Worm (Caenorhabditis elegans) whole organism, young adult: ENCODE measurements around the gene F55A11.8.

Source experiments
- B0035.1 ChIP-seq: sonication (generic microtip); optimal IDR thresholded peaks from 2 replicates; lab custom pipeline; 2016; ENCODE audit warnings: missing genetic modification characterization, mild to moderate bottlenecking, missing compliant biosample characterization, missing genotype, missing genetic modification reagents
- C06A6.2 ChIP-seq: fragments of 200-800 bp; sonication (Bioruptor generic); conservative IDR thresholded peaks from 2 replicates; pipeline ENCODE4 v1.3.6; 2022; ENCODE audit warnings: missing genetic modification characterization, missing compliant biosample characterization
- D2030.7 ChIP-seq: fragments of 200-800 bp; sonication (Bioruptor generic); IDR thresholded peaks from 2 replicates; pipeline ENCODE4 v1.3.6; 2022; ENCODE audit warnings: missing genetic modification reagents, missing genetic modification characterization, missing compliant biosample characterization
- F22D6.2 ChIP-seq: sonication (generic microtip); optimal IDR thresholded peaks from 2 replicates; lab custom pipeline; 2016; ENCODE audit warnings: mild to moderate bottlenecking, missing genetic modification characterization, missing compliant biosample characterization
- F33H1.4 ChIP-seq: fragments of 200-800 bp; sonication (Bioruptor generic); IDR thresholded peaks from 2 replicates; pipeline ENCODE4 v1.3.6; 2022; ENCODE audit warnings: missing genetic modification reagents, missing genetic modification characterization, missing compliant biosample characterization
- Y56A3A.18 ChIP-seq: fragments of 200-800 bp; sonication (Bioruptor generic); IDR thresholded peaks from 2 replicates; pipeline ENCODE4 v1.3.6; 2022; ENCODE audit warnings: missing genetic modification reagents, missing genetic modification characterization, missing compliant biosample characterization
- Y67H2A.10 ChIP-seq: fragments of 200-800 bp; sonication (Bioruptor generic); conservative IDR thresholded peaks from 2 replicates; pipeline ENCODE4 v1.3.6; 2022; ENCODE audit warnings: missing genetic modification reagents, missing genetic modification characterization, missing compliant biosample characterization
- Y79H2A.3 ChIP-seq: fragments of 200-800 bp; sonication (Bioruptor generic); conservative IDR thresholded peaks from 2 replicates; pipeline ENCODE4 v1.3.6; 2022; ENCODE audit warnings: missing genetic modification reagents, missing genetic modification characterization, missing compliant biosample characterization
- ZK185.1 ChIP-seq: sonication (generic microtip); optimal IDR thresholded peaks from 2 replicates; lab custom pipeline; 2016; ENCODE audit warnings: mild to moderate bottlenecking, missing genetic modification characterization, missing compliant biosample characterization; ENCODE audit not compliant: poor library complexity, severe bottlenecking
- akir-1 ChIP-seq: fragments of 200-800 bp; sonication (Bioruptor generic); optimal IDR thresholded peaks from 2 replicates; lab custom pipeline; 2018; ENCODE audit warnings: mild to moderate bottlenecking, missing genetic modification characterization, moderate library complexity, missing compliant biosample characterization
- atf-7 ChIP-seq: sonication (generic microtip); optimal IDR thresholded peaks from 2 replicates; lab custom pipeline; 2017; ENCODE audit warnings: mild to moderate bottlenecking, missing genetic modification characterization, missing compliant biosample characterization
- attf-3 ChIP-seq: fragments of 200-800 bp; sonication (Bioruptor generic); conservative IDR thresholded peaks from 2 replicates; pipeline ENCODE4 v1.3.6; 2022; ENCODE audit warnings: missing genetic modification reagents, missing genetic modification characterization, missing compliant biosample characterization
- attf-5 ChIP-seq: fragments of 200-800 bp; sonication (Bioruptor generic); optimal IDR thresholded peaks from 2 replicates; lab custom pipeline; 2018; ENCODE audit warnings: mild to moderate bottlenecking, missing genetic modification characterization, missing compliant biosample characterization
- ceh-100 ChIP-seq: fragments of 200-800 bp; sonication (Bioruptor generic); IDR thresholded peaks from 2 replicates; pipeline ENCODE4 v1.3.6; 2022; ENCODE audit warnings: missing genetic modification reagents, missing genetic modification characterization, missing compliant biosample characterization
- ceh-27 ChIP-seq: fragments of 200-800 bp; sonication (Bioruptor generic); optimal IDR thresholded peaks from 2 replicates; lab custom pipeline; 2018; ENCODE audit warnings: mild to moderate bottlenecking, missing genetic modification characterization, moderate library complexity, missing compliant biosample characterization
- chd-7 ChIP-seq: sonication (generic microtip); optimal IDR thresholded peaks from 2 replicates; lab custom pipeline; 2016; ENCODE audit warnings: mild to moderate bottlenecking, missing genetic modification characterization, moderate library complexity, missing compliant biosample characterization
- dpl-1 ChIP-seq: fragments of 150-350 bp; optimal IDR thresholded peaks from 2 replicates; lab custom pipeline; 2014; ENCODE audit warnings: missing biosample characterization, missing genetic modification reagents, missing genetic modification characterization
- efl-1 ChIP-seq: fragments of 150-350 bp; optimal IDR thresholded peaks from 2 replicates; lab custom pipeline; 2014; ENCODE audit warnings: missing biosample characterization, missing genetic modification reagents, missing genetic modification characterization
- egl-18 ChIP-seq: fragments of 200-800 bp; sonication (Bioruptor generic); IDR thresholded peaks from 2 replicates; pipeline ENCODE4 v1.3.6; 2022; ENCODE audit warnings: missing genetic modification reagents, missing genetic modification characterization, missing compliant biosample characterization
- fkh-3 ChIP-seq: sonication (generic microtip); optimal IDR thresholded peaks from 2 replicates; lab custom pipeline; 2016; ENCODE audit warnings: mild to moderate bottlenecking, missing genetic modification characterization, missing compliant biosample characterization
- hlh-12 ChIP-seq: sonication (generic microtip); optimal IDR thresholded peaks from 2 replicates; lab custom pipeline; 2016; ENCODE audit warnings: missing genetic modification characterization, missing compliant biosample characterization
- hmg-20 ChIP-seq: fragments of 200-800 bp; sonication (Bioruptor generic); IDR thresholded peaks from 2 replicates; pipeline ENCODE4 v1.3.6; 2022; ENCODE audit warnings: missing genetic modification reagents, missing genetic modification characterization, missing compliant biosample characterization
- hrde-1 ChIP-seq: sonication (generic microtip); optimal IDR thresholded peaks from 2 replicates; lab custom pipeline; 2016; ENCODE audit warnings: missing genetic modification characterization, mild to moderate bottlenecking, missing compliant biosample characterization, moderate library complexity, missing genotype, missing genetic modification reagents, borderline replicate concordance
- hsf-1 ChIP-seq: fragments of 200-800 bp; sonication (Bioruptor generic); IDR thresholded peaks from 2 replicates; pipeline ENCODE4 v1.3.6; 2022; ENCODE audit warnings: missing genetic modification reagents, missing genetic modification characterization, missing compliant biosample characterization
- lag-1 ChIP-seq: fragments of 200-800 bp; sonication (Bioruptor generic); IDR thresholded peaks from 2 replicates; pipeline ENCODE4 v1.3.6; 2022; ENCODE audit warnings: missing genetic modification reagents, missing genetic modification characterization, missing compliant biosample characterization
- lin-26 ChIP-seq: fragments of 200-800 bp; sonication (Bioruptor generic); IDR thresholded peaks from 2 replicates; pipeline ENCODE4 v1.3.6; 2022; ENCODE audit warnings: missing genetic modification reagents, missing genetic modification characterization, missing compliant biosample characterization
- lin-35 ChIP-seq, 3 experiments: fragments of 150-350 bp in 2 of 3; sonication (generic microtip) in 1 of 3; optimal IDR thresholded peaks; 2 replicates each; lab custom pipeline; 2014 to 2018; ENCODE audit warnings: missing biosample characterization in 3 of 3, missing genetic modification characterization in 3 of 3, missing genetic modification reagents in 3 of 3
- lin-40 ChIP-seq: sonication (generic microtip); optimal IDR thresholded peaks from 2 replicates; lab custom pipeline; 2016; ENCODE audit warnings: missing genetic modification characterization, mild to moderate bottlenecking, missing compliant biosample characterization, missing genotype, missing genetic modification reagents
- lin-54 ChIP-seq: fragments of 200-800 bp; sonication (Bioruptor generic); optimal IDR thresholded peaks from 2 replicates; lab custom pipeline; 2018; ENCODE audit warnings: mild to moderate bottlenecking, missing genetic modification characterization, missing compliant biosample characterization
- lsy-27 ChIP-seq: sonication (generic microtip); optimal IDR thresholded peaks from 2 replicates; lab custom pipeline; 2017; ENCODE audit warnings: missing genetic modification characterization, mild to moderate bottlenecking, missing compliant biosample characterization, antibody characterized with exemption, missing genotype, borderline replicate concordance; ENCODE audit not compliant: insufficient read depth
- madf-10 ChIP-seq: sonication (generic microtip); optimal IDR thresholded peaks from 2 replicates; lab custom pipeline; 2016; ENCODE audit warnings: mild to moderate bottlenecking, missing genetic modification characterization, missing compliant biosample characterization
- madf-3 ChIP-seq: fragments of 200-800 bp; sonication (Bioruptor generic); IDR thresholded peaks from 2 replicates; pipeline ENCODE4 v1.3.6; 2022; ENCODE audit warnings: missing genetic modification reagents, missing genetic modification characterization, missing compliant biosample characterization
- madf-8 ChIP-seq: fragments of 200-800 bp; sonication (Bioruptor generic); conservative IDR thresholded peaks from 2 replicates; pipeline ENCODE4 v1.3.6; 2022; ENCODE audit warnings: missing genetic modification reagents, missing genetic modification characterization, missing compliant biosample characterization
- mcd-1 ChIP-seq: fragments of 200-800 bp; sonication (Bioruptor generic); IDR thresholded peaks from 2 replicates; pipeline ENCODE4 v1.3.6; 2022; ENCODE audit warnings: missing genetic modification reagents, missing genetic modification characterization, missing compliant biosample characterization
- nfya-2 ChIP-seq: fragments of 200-800 bp; sonication (Bioruptor generic); IDR thresholded peaks from 2 replicates; pipeline ENCODE4 v1.3.6; 2022; ENCODE audit warnings: missing genetic modification reagents, missing genetic modification characterization, missing compliant biosample characterization
- nfyb-1 ChIP-seq: fragments of 200-800 bp; sonication (Bioruptor generic); IDR thresholded peaks from 2 replicates; pipeline ENCODE4 v1.3.6; 2022; ENCODE audit warnings: missing genetic modification reagents, missing genetic modification characterization, missing compliant biosample characterization
- nhr-80 ChIP-seq: sonication (generic microtip); optimal IDR thresholded peaks from 2 replicates; lab custom pipeline; 2016; ENCODE audit warnings: missing genetic modification characterization, missing compliant biosample characterization
- sdz-38 ChIP-seq: sonication (generic microtip); optimal IDR thresholded peaks from 2 replicates; lab custom pipeline; 2016; ENCODE audit warnings: missing genotype, missing genetic modification characterization, missing compliant biosample characterization
- snpc-1.1 ChIP-seq: sonication (generic microtip); optimal IDR thresholded peaks from 2 replicates; lab custom pipeline; 2017; ENCODE audit warnings: missing genetic modification characterization, mild to moderate bottlenecking, missing compliant biosample characterization, antibody characterized with exemption, moderate library complexity, missing genotype, missing genetic modification reagents; ENCODE audit not compliant: insufficient read depth
- tbx-9 ChIP-seq: sonication (generic microtip); optimal IDR thresholded peaks from 2 replicates; lab custom pipeline; 2016; ENCODE audit warnings: borderline replicate concordance, missing genetic modification characterization, inconsistent platforms, missing compliant biosample characterization
- unc-62 ChIP-seq: fragments of 150-350 bp; optimal IDR thresholded peaks from 2 replicates; lab custom pipeline; 2014; ENCODE audit warnings: missing biosample characterization, missing genetic modification reagents, missing genetic modification characterization
- xnd-1 ChIP-seq: sonication (generic microtip); optimal IDR thresholded peaks from 2 replicates; lab custom pipeline; 2016; ENCODE audit warnings: missing genotype, missing genetic modification reagents, missing genetic modification characterization, missing compliant biosample characterization
- ztf-22 ChIP-seq: fragments of 200-800 bp; sonication (Bioruptor generic); optimal IDR thresholded peaks from 2 replicates; lab custom pipeline; 2018; ENCODE audit warnings: mild to moderate bottlenecking, missing genetic modification characterization, moderate library complexity, missing compliant biosample characterization
- ztf-28 ChIP-seq: fragments of 200-800 bp; sonication (Bioruptor generic); IDR thresholded peaks from 2 replicates; pipeline ENCODE4 v1.3.6; 2022; ENCODE audit warnings: missing genetic modification reagents, missing genetic modification characterization, missing compliant biosample characterization
- ztf-3 ChIP-seq: fragments of 200-800 bp; sonication (Bioruptor generic); optimal IDR thresholded peaks from 2 replicates; lab custom pipeline; 2018; ENCODE audit warnings: mild to moderate bottlenecking, missing genetic modification characterization, missing compliant biosample characterization
- ztf-6 ChIP-seq: fragments of 200-800 bp; sonication (Bioruptor generic); IDR thresholded peaks from 2 replicates; pipeline ENCODE4 v1.3.6; 2022; ENCODE audit warnings: missing genetic modification reagents, missing genetic modification characterization, missing compliant biosample characterization

Gene F55A11.8

ce11 chrV:11782809-11783440 lies 5.1 kb upstream of the F55A11.8 start, which contains the start of gene F55A11.11 (continued):
- TF ChIP-seq lsy-27 (tag; lab: Kevin White, UChicago) (peak; percentile 79), egl-18 (GFP tag; lab: Robert Waterston, UW) (peak; percentile 85; the same call in 1 of the 2 replicates), lin-35 (GFP tag; optimal IDR thresholded peaks at IDR 0.05; lab: Kevin White, UChicago) (peak in 2 of 3 experiments; percentile 24 to 85), D2030.7 (GFP tag; lab: Robert Waterston, UW) (peak; percentile 83), efl-1 (GFP tag; lab: Kevin White, UChicago) (peak; percentile 6), Y79H2A.3 (GFP tag; lab: Robert Waterston, UW) (peak; percentile 47; the same call in 1 of the 2 replicates), xnd-1 (tag; lab: Kevin White, UChicago) (peak; percentile 33), attf-5 (GFP tag; lab: Kevin White, UChicago) (peak; percentile 90), madf-8 (peak; percentile 37; the same call in 1 of the 2 replicates), lin-26 (GFP tag; lab: Robert Waterston, UW) (peak; percentile 97), ztf-3 (GFP tag; lab: Kevin White, UChicago) (no peak), F22D6.2 (peak; percentile 63), sdz-38 (tag; lab: Kevin White, UChicago) (no peak), lin-40 (tag; lab: Kevin White, UChicago) (peak; percentile 73), nhr-80 (tag; lab: Kevin White, UChicago) (peak; percentile 42), B0035.1 (peak; percentile 70), atf-7 (tag; lab: Kevin White, UChicago) (peak; percentile 77), ZK185.1 (peak; percentile 91), hmg-20 (peak; percentile 71; the same call in 1 of the 2 replicates), lin-54 (GFP tag; lab: Kevin White, UChicago) (peak; percentile 81), hlh-12 (tag; lab: Kevin White, UChicago) (peak; percentile 81), hrde-1 (tag; lab: Kevin White, UChicago) (peak; percentile 92), ceh-27 (peak; percentile 91), snpc-1.1 (tag; lab: Kevin White, UChicago) (peak; percentile 69), ztf-22 (GFP tag; lab: Kevin White, UChicago) (peak; percentile 76), akir-1 (GFP tag; lab: Kevin White, UChicago) (peak; percentile 86), C06A6.2 (peak; percentile 65; the same call in 1 of the 2 replicates), ztf-28 (peak; percentile 88), nfya-2 (GFP tag; lab: Robert Waterston, UW) (0 out of 2 replicates have a peak, but pooled peaks have one; percentile 34), Y56A3A.18 (GFP tag; lab: Robert Waterston, UW) (peak; percentile 89), madf-3 (peak; percentile 86), lag-1 (GFP tag; lab: Robert Waterston, UW) (no peak), Y67H2A.10 (GFP tag; lab: Robert Waterston, UW) (0 out of 2 replicates have a peak, but pooled peaks have one; percentile 56), nfyb-1 (GFP tag; lab: Robert Waterston, UW) (peak; percentile 96), dpl-1 (GFP tag; lab: Kevin White, UChicago) (no peak), chd-7 (peak; percentile 92), madf-10 (tag; lab: Kevin White, UChicago) (peak; percentile 89), F33H1.4 (peak; percentile 61), ztf-6 (GFP tag; lab: Robert Waterston, UW) (peak; percentile 84; the same call in 1 of the 2 replicates), mcd-1 (GFP tag; lab: Robert Waterston, UW) (no peak; the same call in 1 of the 2 replicates), hsf-1 (GFP tag; lab: Robert Waterston, UW) (peak; percentile 68), ceh-100 (GFP tag; lab: Robert Waterston, UW) (peak; percentile 76), tbx-9 (tag; lab: Kevin White, UChicago) (peak; percentile 52), attf-3 (GFP tag; lab: Robert Waterston, UW) (peak; percentile 75), fkh-3 (tag; lab: Kevin White, UChicago) (peak; percentile 94), unc-62 (GFP tag; lab: Kevin White, UChicago) (peak; percentile 54)
